Fruit fly (Drosophila melanogaster): ENCODE results near the gene OXA1L.

OXA1L gene

dm6 chr3L:10842830-10843229 lies 43.4 kb downstream of the OXA1L start (continued):
- TF ChIP-seq fd3F (GFP tag; optimal IDR thresholded peaks at IDR 0.05) (no peak), CG12744 (GFP tag; optimal IDR thresholded peaks at IDR 0.05) (no peak), CG2712 (tag; optimal IDR thresholded peaks at IDR 0.05) (no peak), CG18619 (GFP tag; optimal IDR thresholded peaks at IDR 0.05) (no peak), CG15696 (tag; optimal IDR thresholded peaks at IDR 0.05) (no peak), Deaf1 (tag; optimal IDR thresholded peaks at IDR 0.05) (peak; percentile 15), CG13123 (GFP tag; optimal IDR thresholded peaks at IDR 0.05) (no peak), CG8478 (optimal IDR thresholded peaks at IDR 0.05) (no peak), Doc3 (GFP tag; IDR thresholded peaks at IDR 0.05; ENCODE audit: partially characterized antibody) (no peak), CG7839 (tag; optimal IDR thresholded peaks at IDR 0.05) (no peak), CG33213 (GFP tag; optimal IDR thresholded peaks at IDR 0.05) (no peak), ttk (GFP tag; IDR thresholded peaks at IDR 0.05) (no peak), MESR4 (GFP tag; optimal IDR thresholded peaks at IDR 0.05) (no peak), fru (optimal IDR thresholded peaks at IDR 0.05) (no peak), CG17829 (tag; optimal IDR thresholded peaks at IDR 0.05) (no peak), BEAF-32 (GFP tag; optimal IDR thresholded peaks at IDR 0.05) (no peak), CG8944 (GFP tag; optimal IDR thresholded peaks at IDR 0.05) (no peak), ssp (GFP tag; IDR thresholded peaks at IDR 0.05) (no peak), sug (tag; optimal IDR thresholded peaks at IDR 0.05) (no peak), peb (GFP tag; IDR thresholded peaks at IDR 0.05) (no peak), gro (GFP tag; optimal IDR thresholded peaks at IDR 0.05) (no peak), CG10366 (GFP tag; IDR thresholded peaks at IDR 0.05) (no peak), Dip3 (GFP tag; optimal IDR thresholded peaks at IDR 0.05) (no peak), oc (tag; optimal IDR thresholded peaks at IDR 0.05) (peak; percentile 7), sd (tag; optimal IDR thresholded peaks at IDR 0.05) (peak; percentile 11), trem (tag; optimal IDR thresholded peaks at IDR 0.05) (no peak), Ssrp (tag; optimal IDR thresholded peaks at IDR 0.05) (no peak), CG2199 (GFP tag; IDR thresholded peaks at IDR 0.05) (peak; percentile 81; the same call in 1 of the 3 replicates), bigmax (GFP tag; optimal IDR thresholded peaks at IDR 0.05) (no peak), CG1233 (GFP tag; optimal IDR thresholded peaks at IDR 0.05) (no peak), CG30431 (GFP tag; optimal IDR thresholded peaks at IDR 0.05) (no peak), chinmo (GFP tag; IDR thresholded peaks at IDR 0.05; ENCODE audit: partially characterized antibody) (no peak), Six4 (GFP tag; optimal IDR thresholded peaks at IDR 0.05) (no peak), stwl (tag; optimal IDR thresholded peaks at IDR 0.05) (no peak), kni (GFP tag; optimal IDR thresholded peaks at IDR 0.05) (peak; percentile 51), CG11504 (tag; optimal IDR thresholded peaks at IDR 0.05) (no peak), bbx (GFP tag; IDR thresholded peaks at IDR 0.05; ENCODE audit: partially characterized antibody) (no peak), CG15601 (tag; optimal IDR thresholded peaks at IDR 0.05) (no peak), ac (GFP tag; optimal IDR thresholded peaks at IDR 0.05) (no peak), Trl (optimal IDR thresholded peaks at IDR 0.05) (peak in 1 of 2 experiments; percentile 12), Trl (GFP tag; optimal IDR thresholded peaks at IDR 0.05) (no peak), CG31224 (GFP tag; IDR thresholded peaks at IDR 0.05) (0 out of 2 replicates have a peak, but pooled peaks have one; percentile 67), CG16815 (GFP tag; optimal IDR thresholded peaks at IDR 0.05) (no peak), CG31441 (GFP tag; IDR thresholded peaks at IDR 0.05) (no peak), pita (GFP tag; optimal IDR thresholded peaks at IDR 0.05) (no peak), Taf1 (GFP tag; IDR thresholded peaks at IDR 0.05) (no peak), CG12219 (GFP tag; optimal IDR thresholded peaks at IDR 0.05) (no peak), CG8388 (GFP tag; optimal IDR thresholded peaks at IDR 0.05) (no peak), exex (tag; optimal IDR thresholded peaks at IDR 0.05) (no peak), Hr3 (GFP tag; optimal IDR thresholded peaks at IDR 0.05) (no peak), CG1647 (GFP tag; optimal IDR thresholded peaks at IDR 0.05) (no peak), tup (GFP tag; optimal IDR thresholded peaks at IDR 0.05) (no peak), maf-S (GFP tag; optimal IDR thresholded peaks at IDR 0.05) (no peak)
